Worm (Caenorhabditis elegans): ENCODE measurements around the gene ugt-55.

ugt-55 gene

ce11 chrV:12303453-12304077 is 47.1 kb downstream of the ugt-55 start (continued):
- peak; percentile 98 for TF ChIP-seq C38D4.7 (GFP tag; optimal IDR thresholded peaks at IDR 0.05)
- TF ChIP-seq lim-6 (tag; optimal IDR thresholded peaks at IDR 0.05): peak; percentile 99
- peak; percentile 99 for TF ChIP-seq elt-4 (tag; optimal IDR thresholded peaks at IDR 0.05)
- peak; percentile 100 for TF ChIP-seq eyg-1 (tag; optimal IDR thresholded peaks at IDR 0.05)
- TF ChIP-seq hlh-15 (tag; optimal IDR thresholded peaks at IDR 0.05): peak; percentile 100
- TF ChIP-seq lin-11 (tag; optimal IDR thresholded peaks at IDR 0.05): peak; percentile 98
- TF ChIP-seq zip-5 (tag; optimal IDR thresholded peaks at IDR 0.05): peak; percentile 98
- TF ChIP-seq ttx-3 (tag; optimal IDR thresholded peaks at IDR 0.05): peak; percentile 99
- TF ChIP-seq tbx-7 (tag; optimal IDR thresholded peaks at IDR 0.05): peak; percentile 95
- peak; percentile 99 for TF ChIP-seq F13H6.1 (tag; optimal IDR thresholded peaks at IDR 0.05)
- TF ChIP-seq ceh-48 (tag; optimal IDR thresholded peaks at IDR 0.05): peak; percentile 100
- peak; percentile 100 for TF ChIP-seq ceh-45 (GFP tag; IDR thresholded peaks at IDR 0.05)
- TF ChIP-seq ceh-34 (tag; optimal IDR thresholded peaks at IDR 0.05): peak; percentile 100
- TF ChIP-seq pros-1 (tag; optimal IDR thresholded peaks at IDR 0.05): peak; percentile 99
- TF ChIP-seq nfya-1 (tag; optimal IDR thresholded peaks at IDR 0.05): peak; percentile 93
- peak; percentile 99 for TF ChIP-seq pqm-1 (tag; optimal IDR thresholded peaks at IDR 0.05)
- peak; percentile 100 for TF ChIP-seq ceh-9 (tag; optimal IDR thresholded peaks at IDR 0.05)
- peak; percentile 100 for TF ChIP-seq sox-4 (tag; optimal IDR thresholded peaks at IDR 0.05)
- peak; percentile 99 for TF ChIP-seq ceh-14 (tag; optimal IDR thresholded peaks at IDR 0.05)
- peak; percentile 99 for TF ChIP-seq pag-3 (tag; optimal IDR thresholded peaks at IDR 0.05; ENCODE audit: borderline replicate concordance)
- peak; percentile 98 for TF ChIP-seq ets-4 (tag; optimal IDR thresholded peaks at IDR 0.05)
- TF ChIP-seq odd-2 (tag; optimal IDR thresholded peaks at IDR 0.05): peak; percentile 94
- peak; percentile 100 for TF ChIP-seq ref-2 (tag; optimal IDR thresholded peaks at IDR 0.05)
- TF ChIP-seq ceh-31 (tag; optimal IDR thresholded peaks at IDR 0.05): peak; percentile 98
- peak; percentile 99 for TF ChIP-seq ceh-18 (tag; optimal IDR thresholded peaks at IDR 0.05)
- peak; percentile 100 for TF ChIP-seq hlh-13 (GFP tag; optimal IDR thresholded peaks at IDR 0.05)
- TF ChIP-seq K09A11.1 (tag; optimal IDR thresholded peaks at IDR 0.05; ENCODE audit: insufficient read depth): peak; percentile 98
- TF ChIP-seq syd-9 (tag; optimal IDR thresholded peaks at IDR 0.05): peak; percentile 99
- peak; percentile 100 for TF ChIP-seq nhr-232 (tag; optimal IDR thresholded peaks at IDR 0.05)
- TF ChIP-seq hlh-6 (tag; optimal IDR thresholded peaks at IDR 0.05): peak; percentile 100
- peak; percentile 94 for TF ChIP-seq ceh-22 (tag; optimal IDR thresholded peaks at IDR 0.05)
- TF ChIP-seq ceh-24 (tag; optimal IDR thresholded peaks at IDR 0.05): peak; percentile 99
- peak; percentile 99 for TF ChIP-seq mec-3 (tag; optimal IDR thresholded peaks at IDR 0.05; ENCODE audit: borderline replicate concordance)
- TF ChIP-seq unc-86 (tag; optimal IDR thresholded peaks at IDR 0.05): peak; percentile 100
- TF ChIP-seq pax-1 (tag; optimal IDR thresholded peaks at IDR 0.05): peak; percentile 29
- TF ChIP-seq unc-3 (GFP tag; conservative IDR thresholded peaks at IDR 0.05): peak; percentile 100
- TF ChIP-seq unc-3 (tag; optimal IDR thresholded peaks at IDR 0.05): peak; percentile 100
- TF ChIP-seq C08G9.2 (tag; optimal IDR thresholded peaks at IDR 0.05): peak; percentile 98
- TF ChIP-seq K02D7.2 (tag; optimal IDR thresholded peaks at IDR 0.05): peak; percentile 100
- TF ChIP-seq pha-4 (tag; optimal IDR thresholded peaks at IDR 0.05): no peak
- peak; percentile 99 for TF ChIP-seq che-1 (tag; optimal IDR thresholded peaks at IDR 0.05)
- peak; percentile 99 for TF ChIP-seq npax-4 (tag; optimal IDR thresholded peaks at IDR 0.05)
- peak; percentile 98 for TF ChIP-seq hlh-8 (tag; optimal IDR thresholded peaks at IDR 0.05)
- TF ChIP-seq elt-2 (tag; optimal IDR thresholded peaks at IDR 0.05): peak; percentile 100
- TF ChIP-seq sox-2 (GFP tag; IDR thresholded peaks at IDR 0.05): peak; percentile 98
- peak; percentile 100 for TF ChIP-seq ceh-2 (tag; optimal IDR thresholded peaks at IDR 0.05)

All from whole organism, late embryonic.